Worm (Caenorhabditis elegans) whole organism, L3 larva: ENCODE data around the gene his-31.

Source experiments
- R02D3.7 ChIP-seq: fragments of 150-350 bp; optimal IDR thresholded peaks from 2 replicates; lab custom pipeline; 2014; ENCODE audit warnings: missing biosample characterization, missing genetic modification characterization
- aly-2 ChIP-seq: fragments of 150-350 bp; optimal IDR thresholded peaks from 2 replicates; lab custom pipeline; 2014; ENCODE audit warnings: missing biosample characterization, missing genetic modification characterization
- ama-1 ChIP-seq: fragments of 150-350 bp; optimal IDR thresholded peaks from 2 replicates; lab custom pipeline; 2018
- ceh-28 ChIP-seq: fragments of 150-350 bp; optimal IDR thresholded peaks from 2 replicates; lab custom pipeline; 2014; ENCODE audit warnings: missing biosample characterization, missing genetic modification reagents, missing genetic modification characterization
- ceh-9 ChIP-seq: sonication (generic microtip); optimal IDR thresholded peaks from 2 replicates; lab custom pipeline; 2018; ENCODE audit warnings: missing biosample characterization, missing genetic modification characterization
- elt-1 ChIP-seq: fragments of 150-350 bp; optimal IDR thresholded peaks from 2 replicates; lab custom pipeline; 2014; ENCODE audit warnings: missing biosample characterization, missing genetic modification characterization
- elt-3 ChIP-seq, 3 experiments: fragments of 150-350 bp in 1 of 3; sonication (generic microtip) in 2 of 3; optimal IDR thresholded peaks; 2 replicates in 2 of 3; 4 replicates in 1 of 3; lab custom pipeline; 2014 to 2017; ENCODE audit warnings: missing biosample characterization in 3 of 3, missing genetic modification characterization in 3 of 3
- eor-1 ChIP-seq, 2 experiments: fragments of 150-350 bp; optimal IDR thresholded peaks; 2 replicates each; lab custom pipeline; 2014 to 2018; ENCODE audit warnings: missing biosample characterization in 2 of 2, missing genetic modification characterization in 2 of 2
- fkh-10 ChIP-seq: sonication (generic microtip); optimal IDR thresholded peaks from 2 replicates; lab custom pipeline; 2017; ENCODE audit warnings: missing biosample characterization, missing genetic modification reagents, missing genetic modification characterization
- fkh-2 ChIP-seq: fragments of 150-350 bp; optimal IDR thresholded peaks from 2 replicates; lab custom pipeline; 2014; ENCODE audit warnings: missing biosample characterization, missing genetic modification reagents, missing genetic modification characterization
- fos-1 ChIP-seq: fragments of 150-350 bp; optimal IDR thresholded peaks from 2 replicates; lab custom pipeline; 2014; ENCODE audit warnings: missing biosample characterization, missing genetic modification characterization
- hmg-11 ChIP-seq: sonication (generic microtip); optimal IDR thresholded peaks from 2 replicates; lab custom pipeline; 2016; ENCODE audit warnings: missing genetic modification characterization, missing compliant biosample characterization
- jun-1 ChIP-seq: fragments of 150-350 bp; optimal IDR thresholded peaks from 2 replicates; lab custom pipeline; 2014; ENCODE audit warnings: missing biosample characterization, missing genetic modification reagents, missing genetic modification characterization
- lin-15B ChIP-seq: fragments of 150-350 bp; optimal IDR thresholded peaks from 2 replicates; lab custom pipeline; 2014; ENCODE audit warnings: missing biosample characterization, missing genetic modification characterization
- lin-39 ChIP-seq: fragments of 150-350 bp; optimal IDR thresholded peaks from 2 replicates; lab custom pipeline; 2018; ENCODE audit warnings: missing biosample characterization, missing genetic modification reagents, missing genetic modification characterization
- lsy-12 ChIP-seq: sonication (generic microtip); optimal IDR thresholded peaks from 2 replicates; lab custom pipeline; 2016; ENCODE audit warnings: mild to moderate bottlenecking, missing genetic modification characterization, missing compliant biosample characterization
- mdl-1 ChIP-seq: fragments of 150-350 bp; optimal IDR thresholded peaks from 2 replicates; lab custom pipeline; 2014; ENCODE audit warnings: missing biosample characterization, missing genetic modification characterization
- mml-1 ChIP-seq: fragments of 150-350 bp; sonication (generic microtip); optimal IDR thresholded peaks from 3 replicates; lab custom pipeline; 2014; ENCODE audit warnings: missing biosample characterization, missing genetic modification characterization
- nfya-1 ChIP-seq: sonication (generic microtip); optimal IDR thresholded peaks from 2 replicates; lab custom pipeline; 2017; ENCODE audit warnings: missing genetic modification characterization, mild to moderate bottlenecking, missing compliant biosample characterization, antibody characterized with exemption, moderate library complexity; ENCODE audit not compliant: insufficient read depth
- nhr-11 ChIP-seq: fragments of 150-350 bp; optimal IDR thresholded peaks from 2 replicates; lab custom pipeline; 2014; ENCODE audit warnings: missing biosample characterization, missing genetic modification characterization
- nhr-12 ChIP-seq: fragments of 150-350 bp; optimal IDR thresholded peaks from 2 replicates; lab custom pipeline; 2014; ENCODE audit warnings: missing biosample characterization, missing genetic modification characterization
- nhr-23 ChIP-seq: fragments of 150-350 bp; optimal IDR thresholded peaks from 2 replicates; lab custom pipeline; 2014; ENCODE audit warnings: missing biosample characterization, missing genetic modification reagents, missing genetic modification characterization
- nhr-237 ChIP-seq: fragments of 150-350 bp; optimal IDR thresholded peaks from 2 replicates; lab custom pipeline; 2014; ENCODE audit warnings: missing biosample characterization, missing genetic modification characterization
- nhr-25 ChIP-seq: sonication (generic microtip); optimal IDR thresholded peaks from 2 replicates; lab custom pipeline; 2017; ENCODE audit warnings: missing biosample characterization, missing genetic modification characterization
- nhr-28 ChIP-seq: fragments of 150-350 bp; optimal IDR thresholded peaks from 2 replicates; lab custom pipeline; 2014; ENCODE audit warnings: missing biosample characterization, missing genetic modification characterization
- nhr-43 ChIP-seq: sonication (generic microtip); optimal IDR thresholded peaks from 2 replicates; lab custom pipeline; 2016; ENCODE audit warnings: mild to moderate bottlenecking, missing genetic modification characterization, missing compliant biosample characterization; ENCODE audit not compliant: poor library complexity, severe bottlenecking
- nhr-77 ChIP-seq: fragments of 150-350 bp; optimal IDR thresholded peaks from 2 replicates; lab custom pipeline; 2014; ENCODE audit warnings: missing biosample characterization, missing genetic modification characterization
- pha-4 ChIP-seq: fragments of 150-350 bp; optimal IDR thresholded peaks from 2 replicates; lab custom pipeline; 2014; ENCODE audit warnings: missing biosample characterization, missing genetic modification reagents, missing genetic modification characterization
- pqm-1 ChIP-seq: fragments of 150-350 bp; optimal IDR thresholded peaks from 2 replicates; lab custom pipeline; 2017; ENCODE audit warnings: missing biosample characterization, missing genetic modification characterization, inconsistent platforms
- sea-2 ChIP-seq: fragments of 150-350 bp; sonication (generic microtip); optimal IDR thresholded peaks from 4 replicates; lab custom pipeline; 2014; ENCODE audit warnings: missing biosample characterization, missing genetic modification reagents, missing genetic modification characterization
- skn-1 ChIP-seq: fragments of 150-350 bp; optimal IDR thresholded peaks from 2 replicates; lab custom pipeline; 2014; ENCODE audit warnings: missing biosample characterization, missing genetic modification characterization
- tbx-2 ChIP-seq: sonication (generic microtip); optimal IDR thresholded peaks from 2 replicates; lab custom pipeline; 2016; ENCODE audit warnings: mild to moderate bottlenecking, missing genetic modification characterization, missing compliant biosample characterization
- unc-39 ChIP-seq: sonication (generic microtip); optimal IDR thresholded peaks from 4 replicates; lab custom pipeline; 2017; ENCODE audit warnings: missing biosample characterization, missing genetic modification characterization
- unc-62 ChIP-seq: fragments of 150-350 bp; sonication (generic microtip); optimal IDR thresholded peaks from 4 replicates; lab custom pipeline; 2014; ENCODE audit warnings: missing biosample characterization, missing genetic modification reagents, missing genetic modification characterization
- ztf-11 ChIP-seq: fragments of 150-350 bp; optimal IDR thresholded peaks from 2 replicates; lab custom pipeline; 2014; ENCODE audit warnings: missing biosample characterization, missing genetic modification characterization

Gene his-31

DNA sequence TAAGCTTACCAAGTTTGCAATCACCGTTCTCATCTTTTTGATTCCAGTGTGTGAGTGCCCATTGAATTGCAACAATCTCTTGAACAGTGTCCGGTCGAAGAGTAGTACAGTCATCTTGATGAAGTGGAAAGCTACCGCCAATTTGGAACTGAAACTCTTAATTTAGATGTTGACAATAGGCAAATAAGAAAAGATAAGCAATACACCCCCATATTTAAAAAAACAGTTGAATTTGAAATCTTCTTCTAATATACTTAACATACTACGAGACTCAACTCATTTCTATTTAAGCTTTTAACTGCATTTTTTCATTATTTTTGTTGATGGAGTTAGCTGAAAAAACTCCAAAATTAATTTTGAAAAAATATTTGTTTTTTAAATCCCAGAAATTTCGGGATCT is 21.7 kb downstream of the his-31 start:
- no peak for TF ChIP-seq mml-1 (tag; lab: Kevin White, UChicago)
- no peak for TF ChIP-seq ceh-28 (tag; lab: Kevin White, UChicago)
- TF ChIP-seq nhr-12 (tag; lab: Kevin White, UChicago) = no peak
- TF ChIP-seq fos-1 (tag; lab: Kevin White, UChicago) = no peak
- TF ChIP-seq fkh-10 (GFP tag; lab: Kevin White, UChicago) = no peak
- no peak for TF ChIP-seq unc-62 (GFP tag; lab: Kevin White, UChicago)
- no peak for TF ChIP-seq nhr-28 (tag; lab: Kevin White, UChicago)
- TF ChIP-seq nhr-77 = no peak
- no peak for TF ChIP-seq sea-2 (GFP tag; lab: Kevin White, UChicago)
- TF ChIP-seq nhr-25 (tag; lab: Kevin White, UChicago) = no peak
- TF ChIP-seq nhr-11 (tag; lab: Kevin White, UChicago) = no peak
- no peak for TF ChIP-seq R02D3.7 (tag; lab: Kevin White, UChicago)
- no peak for TF ChIP-seq eor-1 (tag; optimal IDR thresholded peaks at IDR 0.05; lab: Kevin White, UChicago)
- no peak for TF ChIP-seq lsy-12 (tag; lab: Kevin White, UChicago)

DNA sequence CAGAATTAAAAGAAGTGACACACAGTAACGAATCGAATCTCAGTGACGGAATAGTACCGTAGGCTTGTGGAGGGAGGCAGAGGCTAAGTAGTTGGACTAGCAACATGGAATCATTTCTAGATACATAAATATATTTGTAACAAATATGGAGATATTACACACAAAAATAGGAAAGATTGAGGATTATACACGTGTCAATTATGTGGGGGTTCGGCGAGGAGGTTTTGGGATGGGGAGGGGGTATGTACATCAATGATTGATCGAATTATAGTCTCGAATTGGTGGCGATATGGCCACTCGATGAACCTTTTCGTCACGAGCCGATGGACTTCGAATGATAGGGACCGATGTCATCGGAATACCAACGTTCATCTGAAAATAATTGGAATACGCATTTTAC is 26.4 kb downstream of the his-31 start:
- TF ChIP-seq mml-1 (tag; lab: Kevin White, UChicago) = no peak
- TF ChIP-seq mdl-1 (tag; lab: Kevin White, UChicago) = no peak
- no peak for TF ChIP-seq skn-1
- no peak for TF ChIP-seq eor-1 (tag; optimal IDR thresholded peaks at IDR 0.05; lab: Kevin White, UChicago)
- no peak for TF ChIP-seq unc-62 (GFP tag; lab: Kevin White, UChicago)
- TF ChIP-seq nhr-43 (tag; lab: Kevin White, UChicago) = peak; percentile 37

DNA sequence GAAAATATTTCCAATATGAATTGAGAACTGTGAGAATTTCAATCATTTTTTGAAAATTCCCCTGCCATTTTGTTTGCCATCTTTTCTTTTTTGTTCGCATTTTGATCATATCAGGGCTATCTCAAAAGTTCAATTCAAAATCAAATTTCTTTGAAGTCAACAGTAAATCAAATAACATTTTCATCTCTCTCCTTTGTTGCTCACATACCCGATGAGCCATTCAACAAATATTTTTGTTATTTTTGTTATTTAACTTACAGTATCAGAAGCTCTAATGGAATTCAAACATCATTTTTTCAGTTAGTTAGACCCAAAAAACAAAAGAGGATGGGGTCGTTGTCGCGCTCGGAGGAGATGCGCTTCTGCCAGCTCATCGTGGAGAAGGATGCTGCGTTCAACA is 30.1 kb downstream of the his-31 start, which contains the start of gene vha-5:
TSS of gene vha-5 (plus strand) at position 301 of the 400 bp plus-strand sequence.
- TF ChIP-seq pqm-1 (tag; lab: Kevin White, UChicago) (no peak), fkh-2 (tag; lab: Kevin White, UChicago) (no peak), nfya-1 (tag; lab: Kevin White, UChicago) (no peak), elt-3 (tag; optimal IDR thresholded peaks at IDR 0.05; lab: Kevin White, UChicago) (no peak), pha-4 (tag; lab: Kevin White, UChicago) (peak; percentile 9)
- TF ChIP-seq, all 47 proteins: peak for 1

DNA sequence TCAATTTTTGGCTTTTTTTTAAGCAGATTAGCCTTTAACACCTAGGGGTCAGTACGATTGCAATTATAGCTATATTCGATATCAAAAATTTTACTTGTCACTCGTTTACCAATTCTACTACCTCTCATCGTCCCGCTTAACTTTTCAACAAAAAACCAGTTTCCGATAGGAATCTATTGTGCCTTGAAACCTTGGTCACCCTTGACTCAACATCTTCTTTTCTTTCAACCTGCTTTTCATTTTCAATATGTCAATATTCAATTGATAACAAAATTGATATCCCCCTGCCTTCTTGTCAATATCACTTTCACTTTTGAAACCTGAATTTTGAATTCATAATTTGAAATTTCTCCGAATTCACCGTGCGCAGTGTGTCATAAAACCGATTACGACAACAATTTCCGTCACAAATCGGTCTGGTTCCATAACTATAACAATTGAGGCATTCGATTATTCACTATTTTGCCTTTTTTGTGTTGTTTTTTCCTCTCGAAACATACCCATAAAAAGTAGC is 31.1 kb downstream of the his-31 start:
- TF ChIP-seq nhr-25 (tag; lab: Kevin White, UChicago) (peak; percentile 52), ztf-11 (tag; lab: Kevin White, UChicago) (no peak), elt-1 (tag; lab: Kevin White, UChicago) (peak; percentile 8)

DNA sequence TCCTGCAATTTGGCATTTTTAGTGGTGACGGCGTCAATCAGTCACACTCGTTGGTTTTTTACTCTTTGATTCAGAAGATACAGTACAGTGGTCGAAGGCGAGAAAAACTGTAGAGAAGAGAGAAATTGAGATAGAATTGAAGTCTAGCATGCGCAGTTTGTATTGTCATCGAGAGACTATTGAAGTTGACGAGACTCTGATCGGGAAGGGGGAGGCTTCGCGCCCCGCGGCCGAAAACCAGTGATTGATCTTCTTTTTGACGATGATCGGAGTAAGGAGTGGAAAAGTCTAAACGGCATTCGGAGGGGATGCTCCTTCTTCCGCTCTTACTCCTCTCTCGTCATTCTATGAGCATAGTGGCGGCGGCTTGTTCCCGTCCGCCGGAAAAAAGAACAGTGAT is 31.9 kb downstream of the his-31 start:
- TF ChIP-seq tbx-2 = no peak
- no peak for TF ChIP-seq aly-2 (tag; lab: Kevin White, UChicago)
- TF ChIP-seq lsy-12 (tag; lab: Kevin White, UChicago) = no peak
- peak; percentile 10 for TF ChIP-seq nhr-43 (tag; lab: Kevin White, UChicago)
- TF ChIP-seq nhr-23 (tag; lab: Kevin White, UChicago) = peak; percentile 16
- TF ChIP-seq ama-1 (lab: Kevin White, UChicago) = no peak
- TF ChIP-seq hmg-11 (tag; lab: Kevin White, UChicago) = no peak
- TF ChIP-seq nhr-25 (tag; lab: Kevin White, UChicago) = peak; percentile 71
- peak in 1 of 3 experiments; percentile 9 for TF ChIP-seq elt-3 (tag; optimal IDR thresholded peaks at IDR 0.05; lab: Kevin White, UChicago)
- TF ChIP-seq, all 47 proteins: peak for 4

DNA sequence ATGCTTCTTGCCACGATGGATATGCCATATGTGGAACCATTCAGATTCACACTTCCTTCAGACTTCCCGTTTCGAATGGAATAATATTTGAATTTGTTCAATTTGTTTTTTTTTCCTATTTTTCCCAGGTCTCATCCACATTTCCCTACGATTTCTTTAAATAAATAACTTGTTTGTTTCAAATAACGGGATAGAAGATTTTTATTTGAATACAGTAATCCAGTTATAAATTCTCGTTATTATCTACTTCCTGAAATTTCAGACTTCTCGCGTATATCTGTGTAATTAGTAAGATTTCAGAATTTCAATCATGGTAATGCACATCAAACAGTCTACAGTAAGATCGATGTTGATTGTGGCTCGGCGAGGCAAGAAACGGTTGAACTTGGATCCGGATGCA is 33.3 kb downstream of the his-31 start, which contains the start of gene F35H10.5:
TSS of gene F35H10.5 (plus strand) at position 301 of the 400 bp plus-strand sequence.
- TF ChIP-seq unc-39 (tag; lab: Kevin White, UChicago) (no peak), ceh-9 (no peak), lin-15B (tag; lab: Kevin White, UChicago) (no peak), nhr-237 (no peak), lin-39 (tag; lab: Kevin White, UChicago) (no peak), fos-1 (tag; lab: Kevin White, UChicago) (no peak), nhr-25 (tag; lab: Kevin White, UChicago) (no peak), nhr-12 (tag; lab: Kevin White, UChicago) (no peak), jun-1 (tag; lab: Kevin White, UChicago) (no peak), nhr-43 (tag; lab: Kevin White, UChicago) (no peak), lsy-12 (tag; lab: Kevin White, UChicago) (no peak)
